Fruit fly (Drosophila melanogaster) whole organism, embryonic: Measurements from ENCODE around the gene GstD7.

ENCODE experiments used
- Abd-B ChIP-seq: fragments of 200-800 bp; sonication (Bioruptor generic); optimal IDR thresholded peaks from 2 replicates; lab custom pipeline; 2018; ENCODE audit warnings: missing biosample characterization, mild to moderate bottlenecking, missing genetic modification characterization, moderate library complexity
- Atf6 ChIP-seq: fragments of 200-800 bp; sonication (Bioruptor generic); IDR thresholded peaks from 2 replicates; pipeline ENCODE4 v1.3.6; 2022; ENCODE audit warnings: missing biosample characterization, missing genetic modification characterization
- Bgb ChIP-seq: fragments of 200-800 bp; sonication (Bioruptor generic); IDR thresholded peaks from 2 replicates; pipeline ENCODE4 v1.3.6; 2022; ENCODE audit warnings: missing biosample characterization, missing genetic modification characterization; ENCODE audit not compliant: partially characterized antibody
- CG10321 ChIP-seq: fragments of 200-800 bp; sonication (Bioruptor generic); IDR thresholded peaks from 2 replicates; pipeline ENCODE4 v1.3.6; 2022; ENCODE audit warnings: missing biosample characterization, missing genetic modification characterization
- CG12236 ChIP-seq: fragments of 200-800 bp; sonication (Bioruptor generic); optimal IDR thresholded peaks from 2 replicates; lab custom pipeline; 2016; ENCODE audit warnings: missing biosample characterization, missing genetic modification characterization
- CG1233 ChIP-seq: fragments of 200-800 bp; sonication (Bioruptor generic); optimal IDR thresholded peaks from 4 replicates; lab custom pipeline; 2018; ENCODE audit warnings: missing biosample characterization, mild to moderate bottlenecking, missing genetic modification characterization
- CG12744 ChIP-seq: fragments of 200-800 bp; sonication (Bioruptor generic); optimal IDR thresholded peaks from 2 replicates; lab custom pipeline; 2016; ENCODE audit warnings: missing biosample characterization, missing genetic modification characterization
- CG13775 ChIP-seq: fragments of 200-800 bp; sonication (Bioruptor generic); optimal IDR thresholded peaks from 3 replicates; lab custom pipeline; 2017; ENCODE audit warnings: missing biosample characterization, mild to moderate bottlenecking, missing genetic modification characterization
- CG1603 ChIP-seq: fragments of 200-800 bp; sonication (Bioruptor generic); optimal IDR thresholded peaks from 2 replicates; lab custom pipeline; 2019; ENCODE audit warnings: missing biosample characterization, mild to moderate bottlenecking, missing genetic modification characterization, moderate library complexity
- CG18011 ChIP-seq: fragments of 200-800 bp; sonication (Bioruptor generic); optimal IDR thresholded peaks from 2 replicates; lab custom pipeline; 2017; ENCODE audit warnings: missing biosample characterization, missing genetic modification characterization, mild to moderate bottlenecking, moderate library complexity, missing genotype
- CG2120 ChIP-seq: fragments of 200-800 bp; sonication (Bioruptor generic); optimal IDR thresholded peaks from 3 replicates; lab custom pipeline; 2016; ENCODE audit warnings: missing biosample characterization, missing genetic modification characterization
- CG7556 ChIP-seq: fragments of 200-800 bp; sonication (Bioruptor generic); optimal IDR thresholded peaks from 2 replicates; lab custom pipeline; 2017; ENCODE audit warnings: missing biosample characterization, mild to moderate bottlenecking, missing genetic modification characterization
- CG7786 ChIP-seq: fragments of 200-800 bp; sonication (Bioruptor generic); optimal IDR thresholded peaks from 2 replicates; lab custom pipeline; 2016; ENCODE audit warnings: missing biosample characterization, missing genetic modification characterization
- CG7963 ChIP-seq: fragments of 200-800 bp; sonication (Bioruptor generic); IDR thresholded peaks from 3 replicates; pipeline ENCODE4 v1.3.6; 2022; ENCODE audit warnings: missing biosample characterization, missing genetic modification characterization; ENCODE audit not compliant: partially characterized antibody
- CHES-1-like ChIP-seq: fragments of 200-800 bp; sonication (Bioruptor generic); optimal IDR thresholded peaks from 2 replicates; lab custom pipeline; 2016; ENCODE audit warnings: missing biosample characterization, missing genetic modification characterization
- Chrac-16 ChIP-seq: fragments of 200-800 bp; sonication (Bioruptor generic); optimal IDR thresholded peaks from 3 replicates; lab custom pipeline; 2016; ENCODE audit warnings: missing biosample characterization, missing genetic modification characterization
- Gsc ChIP-seq: fragments of 200-800 bp; sonication (Bioruptor generic); IDR thresholded peaks from 2 replicates; pipeline ENCODE4 v1.3.6; 2022; ENCODE audit warnings: missing biosample characterization, missing genetic modification characterization
- Hr39 ChIP-seq: fragments of >200 bp; optimal IDR thresholded peaks from 2 replicates; lab custom pipeline; 2017
- Hr51 ChIP-seq, 2 experiments: fragments of 200-800 bp; sonication (Bioruptor generic); optimal IDR thresholded peaks; 2 replicates in 1 of 2; 3 replicates in 1 of 2; lab custom pipeline; 2016 to 2018; ENCODE audit warnings: missing biosample characterization in 2 of 2, missing genetic modification characterization in 2 of 2, mild to moderate bottlenecking in 1 of 2, moderate library complexity in 1 of 2
- Max ChIP-seq: fragments of 200-800 bp; sonication (Bioruptor generic); optimal IDR thresholded peaks from 2 replicates; lab custom pipeline; 2016; ENCODE audit warnings: missing biosample characterization, mild to moderate bottlenecking, missing genetic modification characterization
- Med ChIP-seq: fragments of 200-800 bp; sonication (Bioruptor generic); peaks from one replicate; lab custom pipeline; 2016; ENCODE audit warnings: missing biosample characterization, missing genetic modification characterization, mild to moderate bottlenecking, inconsistent platforms, moderate library complexity
- NFAT ChIP-seq: fragments of 200-800 bp; sonication (Bioruptor generic); IDR thresholded peaks from 2 replicates; pipeline ENCODE4 v1.3.6; 2022; ENCODE audit warnings: missing biosample characterization, missing genetic modification characterization
- Pdp1 ChIP-seq, 2 experiments: fragments of 200-800 bp; sonication (Bioruptor generic); optimal IDR thresholded peaks; 3 replicates each; lab custom pipeline; 2016; ENCODE audit warnings: missing biosample characterization in 2 of 2, missing genetic modification characterization in 2 of 2, mild to moderate bottlenecking in 1 of 2, moderate library complexity in 1 of 2
- chm ChIP-seq: fragments of 200-800 bp; sonication (Bioruptor generic); IDR thresholded peaks from 2 replicates; pipeline ENCODE4 v1.3.6; 2022; ENCODE audit warnings: missing biosample characterization, missing genetic modification characterization
- da ChIP-seq: fragments of 200-800 bp; sonication (Bioruptor generic); optimal IDR thresholded peaks from 2 replicates; lab custom pipeline; 2016; ENCODE audit warnings: missing biosample characterization, missing genetic modification characterization
- dysf ChIP-seq: fragments of 200-800 bp; sonication (Bioruptor generic); IDR thresholded peaks from 3 replicates; pipeline ENCODE4 v1.3.6; 2022; ENCODE audit warnings: missing biosample characterization, missing genetic modification characterization
- emc ChIP-seq: fragments of 200-800 bp; sonication (Bioruptor generic); optimal IDR thresholded peaks from 2 replicates; lab custom pipeline; 2016; ENCODE audit warnings: missing biosample characterization, missing genetic modification characterization
- fu2 ChIP-seq: fragments of 200-800 bp; sonication (Bioruptor generic); optimal IDR thresholded peaks from 2 replicates; lab custom pipeline; 2016; ENCODE audit warnings: missing biosample characterization, missing genetic modification characterization
- gcm ChIP-seq: fragments of 200-800 bp; sonication (Bioruptor generic); optimal IDR thresholded peaks from 2 replicates; lab custom pipeline; 2019; ENCODE audit warnings: missing biosample characterization, mild to moderate bottlenecking, missing genetic modification characterization, moderate library complexity
- gfzf ChIP-seq: fragments of 200-800 bp; sonication (Bioruptor generic); optimal IDR thresholded peaks from 2 replicates; lab custom pipeline; 2016; ENCODE audit warnings: missing biosample characterization, mild to moderate bottlenecking, missing genetic modification characterization, moderate library complexity
- gro ChIP-seq: fragments of 200-800 bp; sonication (Bioruptor generic); optimal IDR thresholded peaks from 2 replicates; lab custom pipeline; 2016; ENCODE audit warnings: missing biosample characterization, missing genetic modification characterization
- gsb-n ChIP-seq: fragments of 200-800 bp; sonication (Bioruptor generic); optimal IDR thresholded peaks from 3 replicates; lab custom pipeline; 2018; ENCODE audit warnings: missing biosample characterization, mild to moderate bottlenecking, missing genetic modification characterization
- ind ChIP-seq: fragments of 200-800 bp; sonication (Bioruptor generic); optimal IDR thresholded peaks from 3 replicates; lab custom pipeline; 2016; ENCODE audit warnings: missing biosample characterization, missing genetic modification characterization
- inv ChIP-seq: fragments of 200-800 bp; sonication (Bioruptor generic); IDR thresholded peaks from 2 replicates; pipeline ENCODE4 v1.3.6; 2022; ENCODE audit warnings: missing biosample characterization, missing genetic modification characterization; ENCODE audit not compliant: partially characterized antibody
- kah ChIP-seq: fragments of 200-800 bp; sonication (Bioruptor generic); optimal IDR thresholded peaks from 2 replicates; lab custom pipeline; 2018; ENCODE audit warnings: missing biosample characterization, mild to moderate bottlenecking, missing genetic modification characterization
- kay ChIP-seq: fragments of 200-800 bp; sonication (Bioruptor generic); optimal IDR thresholded peaks from 2 replicates; lab custom pipeline; 2016; ENCODE audit warnings: missing biosample characterization, missing genetic modification characterization
- kni ChIP-seq: fragments of 200-800 bp; sonication (Bioruptor generic); optimal IDR thresholded peaks from 3 replicates; lab custom pipeline; 2017; ENCODE audit warnings: mild to moderate bottlenecking, missing biosample characterization, missing genetic modification reagents, missing genetic modification characterization
- nom ChIP-seq: fragments of 200-800 bp; sonication (Bioruptor generic); optimal IDR thresholded peaks from 2 replicates; lab custom pipeline; 2017; ENCODE audit warnings: missing biosample characterization, missing genetic modification characterization, mild to moderate bottlenecking, moderate library complexity, missing genetic modification reagents
- onecut ChIP-seq: fragments of 200-800 bp; sonication (Bioruptor generic); IDR thresholded peaks from 2 replicates; pipeline ENCODE4 v1.3.6; 2022; ENCODE audit warnings: missing biosample characterization, missing genetic modification characterization
- org-1 ChIP-seq: fragments of 200-800 bp; sonication (Bioruptor generic); optimal IDR thresholded peaks from 2 replicates; lab custom pipeline; 2017; ENCODE audit warnings: missing biosample characterization, missing genetic modification characterization
- otp ChIP-seq: fragments of 200-800 bp; sonication (Bioruptor generic); IDR thresholded peaks from 3 replicates; pipeline ENCODE4, ENCODE4 v1.3.6; 2022; ENCODE audit warnings: missing biosample characterization, missing genetic modification characterization
- prd ChIP-seq, 3 experiments: fragments of >200 bp in 2 of 3; fragments of 200-800 bp in 1 of 3; sonication (Bioruptor generic) in 1 of 3; optimal IDR thresholded peaks in 2 of 3; IDR thresholded peaks in 1 of 3; 2 replicates in 2 of 3; 3 replicates in 1 of 3; pipeline versions ENCODE4 v1.3.6 to Lab custom; 2017 to 2022; ENCODE audit warnings: missing biosample characterization in 1 of 3, missing genetic modification characterization in 1 of 3
- schlank ChIP-seq: fragments of 200-800 bp; sonication (Bioruptor generic); optimal IDR thresholded peaks from 2 replicates; lab custom pipeline; 2018; ENCODE audit warnings: missing biosample characterization, mild to moderate bottlenecking, missing genetic modification characterization
- sim ChIP-seq: fragments of 200-800 bp; sonication (Bioruptor generic); IDR thresholded peaks from 2 replicates; pipeline ENCODE4 v1.3.6; 2022; ENCODE audit warnings: missing biosample characterization, missing genetic modification characterization
- ssp ChIP-seq: fragments of 200-800 bp; sonication (Bioruptor generic); IDR thresholded peaks from 2 replicates; pipeline ENCODE4 v1.3.6; 2022; ENCODE audit warnings: missing biosample characterization, missing genetic modification characterization
- trh ChIP-seq: fragments of 200-800 bp; sonication (Bioruptor generic); optimal IDR thresholded peaks from 2 replicates; lab custom pipeline; 2016; ENCODE audit warnings: missing biosample characterization, missing genetic modification characterization
- yki ChIP-seq: fragments of >200 bp; optimal IDR thresholded peaks from 3 replicates; lab custom pipeline; 2018
- z ChIP-seq: fragments of 200-800 bp; sonication (Bioruptor generic); IDR thresholded peaks from 3 replicates; pipeline ENCODE4 v1.3.6; 2022; ENCODE audit warnings: missing biosample characterization, missing genetic modification characterization
- zfh2 ChIP-seq: fragments of 200-800 bp; sonication (Bioruptor generic); optimal IDR thresholded peaks from 2 replicates; lab custom pipeline; 2016; ENCODE audit warnings: missing biosample characterization, missing genetic modification characterization

Gene GstD7

DNA sequence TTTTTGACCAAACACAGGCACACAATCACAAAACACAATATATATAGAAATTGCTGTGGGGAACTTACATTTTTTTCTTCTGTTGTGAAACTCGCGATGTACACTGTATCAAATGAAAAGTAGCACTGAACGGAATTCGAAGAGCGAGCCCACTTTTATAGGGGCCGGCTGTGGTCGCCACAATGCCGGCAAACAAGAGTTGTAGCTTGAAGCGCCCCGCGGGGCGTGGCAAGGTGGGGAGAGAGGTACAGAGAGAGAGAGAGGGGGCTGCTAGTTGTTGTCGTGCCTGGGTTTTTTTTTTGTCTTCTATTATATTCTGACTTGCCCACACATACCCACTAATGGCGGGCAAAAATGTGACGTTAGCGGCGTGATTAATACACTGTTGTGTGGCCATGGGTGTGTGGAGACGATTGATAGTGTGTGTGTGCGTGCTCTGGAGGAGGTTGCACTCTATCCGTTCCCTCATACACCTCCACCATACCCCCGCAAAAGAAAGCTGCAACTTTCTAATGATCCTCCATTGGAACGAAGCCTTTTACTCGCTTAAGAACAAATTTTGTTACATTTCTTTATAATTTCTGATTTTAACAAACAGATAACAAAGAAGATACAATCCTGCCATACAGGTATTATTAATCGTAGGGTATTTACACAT is 9.0 kb upstream of the GstD7 start, which contains the start of gene GstD1 (continued):
- TF ChIP-seq otp (GFP tag; lab: Robert Waterston, UW) (no peak), schlank (tag; lab: Kevin White, UChicago) (peak; percentile 15), CG7556 (GFP tag; lab: Kevin White, UChicago) (peak; percentile 53), sim (GFP tag; lab: Robert Waterston, UW) (no peak), emc (GFP tag; lab: Kevin White, UChicago) (peak; percentile 19), CG7786 (peak; percentile 26), dysf (GFP tag; lab: Robert Waterston, UW) (peak; percentile 59), kay (GFP tag; lab: Kevin White, UChicago) (peak; percentile 66), gfzf (GFP tag; lab: Kevin White, UChicago) (no peak), da (GFP tag; lab: Kevin White, UChicago) (no peak), onecut (GFP tag; lab: Robert Waterston, UW) (peak; percentile 7; the same call in 1 of the 2 replicates), Gsc (GFP tag; lab: Robert Waterston, UW) (no peak), fu2 (peak; percentile 26), CG12744 (GFP tag; lab: Kevin White, UChicago) (no peak), nom (GFP tag; lab: Kevin White, UChicago) (peak; percentile 52), CG2120 (GFP tag; lab: Kevin White, UChicago) (peak; percentile 75), NFAT (peak; percentile 79), gcm (GFP tag; lab: Kevin White, UChicago) (peak; percentile 33), chm (GFP tag; lab: Robert Waterston, UW) (peak; percentile 75), CG12236 (GFP tag; lab: Kevin White, UChicago) (no peak), Bgb (GFP tag; lab: Robert Waterston, UW) (peak; percentile 63), kah (no peak), trh (GFP tag; lab: Kevin White, UChicago) (no peak), CG1233 (peak; percentile 4), CG10321 (GFP tag; lab: Robert Waterston, UW) (0 out of 2 replicates have a peak, but pooled peaks have one; percentile 20), CG1603 (peak; percentile 6), CG13775 (GFP tag; lab: Kevin White, UChicago) (peak; percentile 9), CHES-1-like (peak; percentile 49), z (GFP tag; lab: Robert Waterston, UW) (no peak), org-1 (GFP tag; lab: Kevin White, UChicago) (peak; percentile 25), gsb-n (tag; lab: Kevin White, UChicago) (no peak), Abd-B (peak; percentile 21), yki (lab: Kevin White, UChicago) (no peak), prd (optimal IDR thresholded peaks at IDR 0.05; lab: Kevin White, UChicago) (no peak), prd (GFP tag; IDR thresholded peaks at IDR 0.05; lab: Robert Waterston, UW) (peak; percentile 35; the same call in 1 of the 3 replicates), Atf6 (GFP tag; lab: Robert Waterston, UW) (peak; percentile 43; the same call in 1 of the 2 replicates), Chrac-16 (GFP tag; lab: Kevin White, UChicago) (peak; percentile 51), CG7963 (GFP tag; lab: Robert Waterston, UW) (peak; percentile 45; the same call in 1 of the 3 replicates), Hr51 (GFP tag; optimal IDR thresholded peaks at IDR 0.05; lab: Kevin White, UChicago) (peak in 1 of 2 experiments; percentile 41), Max (GFP tag; lab: Kevin White, UChicago) (peak; percentile 44), Hr39 (lab: Kevin White, UChicago) (no peak), zfh2 (GFP tag; lab: Kevin White, UChicago) (no peak), Med (GFP tag; lab: Kevin White, UChicago) (peak; percentile 84), kni (GFP tag; lab: Kevin White, UChicago) (peak; percentile 39), ssp (GFP tag; lab: Robert Waterston, UW) (no peak; the same call in 1 of the 2 replicates), CG18011 (GFP tag; lab: Kevin White, UChicago) (peak; percentile 24), ind (GFP tag; lab: Kevin White, UChicago) (peak; percentile 63), gro (GFP tag; lab: Kevin White, UChicago) (peak; percentile 8), inv (GFP tag; lab: Robert Waterston, UW) (peak; percentile 45; the same call in 1 of the 2 replicates), Pdp1 (GFP tag; optimal IDR thresholded peaks at IDR 0.05; lab: Kevin White, UChicago) (peak; percentile 32 to 45)
